Fruit fly (Drosophila melanogaster): ENCODE results near the gene CG14230.

- no peak for TF ChIP-seq usp (GFP tag; optimal IDR thresholded peaks at IDR 0.05)
- no peak for TF ChIP-seq EcR (GFP tag; optimal IDR thresholded peaks at IDR 0.05)
- TF ChIP-seq psq (optimal IDR thresholded peaks at IDR 0.05), result no peak
- TF ChIP-seq CG8478 (optimal IDR thresholded peaks at IDR 0.05), result no peak
- no peak for TF ChIP-seq Dll (optimal IDR thresholded peaks at IDR 0.05)
- no peak for TF ChIP-seq pan (optimal IDR thresholded peaks at IDR 0.05)
Measured at dm6 chrX:19712898-19713627, 9.1 kb downstream of the CG14230 start, which contains the start of gene meso18E.
